Fruit fly (Drosophila melanogaster) whole organism, adult: ENCODE data around the gene CycG.

Experiments
- CG12768 ChIP-seq: fragments of 200-800 bp; sonication (Bioruptor generic); optimal IDR thresholded peaks from 2 replicates; lab custom pipeline; 2017; ENCODE audit warnings: missing biosample characterization, missing genetic modification characterization, mild to moderate bottlenecking, moderate library complexity, missing genetic modification reagents
- CG7101 ChIP-seq: fragments of 200-800 bp; sonication (Bioruptor generic); optimal IDR thresholded peaks from 2 replicates; lab custom pipeline; 2018; ENCODE audit warnings: missing biosample characterization, mild to moderate bottlenecking, missing genetic modification characterization, moderate library complexity
- kay ChIP-seq: fragments of 200-800 bp; sonication (Bioruptor generic); peaks from one replicate; lab custom pipeline; 2016; ENCODE audit warnings: missing biosample characterization, missing genetic modification characterization, borderline replicate concordance
- pad ChIP-seq: fragments of 200-800 bp; sonication (Bioruptor generic); optimal IDR thresholded peaks from 3 replicates; lab custom pipeline; 2017; ENCODE audit warnings: missing biosample characterization, missing genetic modification characterization, mild to moderate bottlenecking, moderate library complexity, missing genetic modification reagents

dm6 chr3R:31627186-31627585 is 14.7 kb upstream of the CycG start:
- TF ChIP-seq CG12768 (GFP tag; lab: Kevin White, UChicago) = no peak
- TF ChIP-seq pad (GFP tag; lab: Kevin White, UChicago) = no peak
- TF ChIP-seq kay (GFP tag; lab: Kevin White, UChicago) = no peak
- no peak for TF ChIP-seq CG7101 (tag; lab: Kevin White, UChicago)
